Fruit fly (Drosophila melanogaster): ENCODE results near the gene CG46458.

Gene CG46458

DNA sequence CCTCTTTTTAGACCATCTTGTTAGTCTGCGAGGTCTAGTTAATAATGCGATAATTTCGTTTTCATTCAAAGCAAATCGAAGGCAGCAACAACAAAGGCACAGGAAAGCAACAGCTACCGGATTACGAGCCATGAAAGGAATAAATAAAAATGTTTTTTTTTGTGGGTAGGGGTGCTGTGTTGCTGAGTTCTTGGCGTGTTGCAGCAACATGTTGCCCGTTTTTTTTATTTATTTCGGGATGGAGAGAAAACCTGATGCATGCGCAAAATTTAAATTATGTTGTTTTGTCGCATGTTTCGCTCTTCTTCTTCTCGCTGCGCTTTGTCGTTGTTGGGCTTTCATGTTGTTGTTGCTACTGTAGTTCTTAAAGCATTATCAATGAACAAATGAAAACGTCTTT lies 11.8 kb upstream of the CG46458 start:
- no peak for TF ChIP-seq CTCF (optimal IDR thresholded peaks at IDR 0.05)

DNA sequence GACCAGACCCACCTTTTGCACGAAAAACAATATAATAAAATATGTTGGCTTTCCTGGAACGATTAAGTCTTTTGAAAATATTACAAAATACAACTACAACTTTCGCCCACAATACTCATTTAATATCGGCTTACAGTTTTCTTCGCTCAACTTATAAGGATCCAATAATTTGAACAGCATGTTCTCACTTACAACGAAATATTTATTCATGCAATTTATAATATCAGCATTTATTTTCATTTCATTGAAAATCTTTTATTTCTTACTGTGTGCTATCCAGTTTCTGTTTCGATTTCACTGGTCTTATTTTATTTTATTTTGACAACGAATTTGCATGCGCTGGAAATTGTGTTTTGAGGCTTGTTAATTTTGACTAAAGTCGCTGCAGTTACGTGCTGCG lies 10.3 kb upstream of the CG46458 start:
- TF ChIP-seq CG8478 (optimal IDR thresholded peaks at IDR 0.05) (no peak), CTCF (optimal IDR thresholded peaks at IDR 0.05) (no peak)

DNA sequence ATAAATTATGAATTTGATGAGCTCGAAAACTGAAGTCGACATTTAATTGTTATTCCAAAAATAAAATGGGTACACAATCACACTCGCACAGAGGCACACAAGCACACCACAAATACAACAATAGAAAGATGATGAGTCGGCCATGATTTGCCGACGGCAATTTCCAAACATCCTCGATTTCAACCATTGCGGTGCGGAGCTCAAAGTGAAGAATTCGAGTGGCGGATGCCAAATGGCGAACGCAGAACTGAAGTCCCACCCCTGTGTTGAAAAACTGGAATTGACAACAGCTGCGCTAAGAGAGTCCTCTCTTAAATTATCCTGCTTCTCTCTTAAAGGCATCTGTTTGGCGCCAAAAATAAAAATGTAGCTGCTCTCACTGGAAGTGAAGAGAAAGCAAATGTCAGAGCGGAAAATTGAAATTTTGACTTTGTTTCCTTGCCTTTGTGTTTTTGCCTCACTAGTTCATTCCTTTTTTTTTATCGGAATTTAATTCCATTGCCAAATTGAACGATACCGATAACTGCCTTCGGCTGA lies 8.5 kb upstream of the CG46458 start:
- TF ChIP-seq CG8478 (optimal IDR thresholded peaks at IDR 0.05) (no peak), CTCF (optimal IDR thresholded peaks at IDR 0.05) (no peak)

DNA sequence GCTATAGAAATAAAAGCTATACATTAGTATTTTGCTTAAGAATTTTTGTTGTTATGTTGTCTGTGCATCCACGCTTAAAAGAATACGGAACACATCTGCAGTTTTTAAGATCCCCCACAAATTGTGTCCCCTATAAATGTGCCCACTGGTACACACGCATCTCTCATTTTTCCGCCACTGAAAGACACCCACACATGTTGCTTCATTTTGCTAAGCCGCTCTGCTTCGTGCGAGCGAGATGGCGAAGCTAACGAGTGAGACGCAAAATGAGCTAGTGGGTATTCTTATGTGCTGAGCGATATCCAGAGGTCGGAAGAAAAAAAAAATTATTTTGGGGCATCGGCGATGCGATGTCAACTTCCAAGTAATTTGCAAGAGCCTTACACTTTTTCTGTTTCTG lies 4.9 kb upstream of the CG46458 start:
- TF ChIP-seq CTCF (optimal IDR thresholded peaks at IDR 0.05) (no peak), CG8478 (optimal IDR thresholded peaks at IDR 0.05) (no peak)

DNA sequence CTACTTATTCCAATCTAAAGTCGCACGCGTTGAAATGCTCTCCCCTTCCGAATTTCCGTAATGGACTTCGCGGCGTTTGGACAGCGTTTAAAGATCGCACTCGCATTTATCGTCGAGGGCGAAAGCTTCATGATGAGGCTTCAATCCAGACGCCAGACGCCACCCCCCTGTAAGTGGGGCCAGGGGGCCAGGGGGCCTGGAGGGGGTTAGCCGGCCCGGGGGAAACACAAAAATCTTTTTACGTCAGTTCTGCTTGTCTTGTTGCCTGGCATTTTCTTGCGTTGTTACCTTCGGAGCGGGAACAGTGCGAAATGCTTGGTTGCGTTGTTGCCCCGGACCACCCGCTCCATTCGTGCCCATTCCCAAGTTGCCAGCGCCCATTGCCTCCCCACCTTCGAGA lies 2.6 kb upstream of the CG46458 start:
- no peak for TF ChIP-seq CTCF (optimal IDR thresholded peaks at IDR 0.05)
- TF ChIP-seq CG8478 (optimal IDR thresholded peaks at IDR 0.05): no peak

DNA sequence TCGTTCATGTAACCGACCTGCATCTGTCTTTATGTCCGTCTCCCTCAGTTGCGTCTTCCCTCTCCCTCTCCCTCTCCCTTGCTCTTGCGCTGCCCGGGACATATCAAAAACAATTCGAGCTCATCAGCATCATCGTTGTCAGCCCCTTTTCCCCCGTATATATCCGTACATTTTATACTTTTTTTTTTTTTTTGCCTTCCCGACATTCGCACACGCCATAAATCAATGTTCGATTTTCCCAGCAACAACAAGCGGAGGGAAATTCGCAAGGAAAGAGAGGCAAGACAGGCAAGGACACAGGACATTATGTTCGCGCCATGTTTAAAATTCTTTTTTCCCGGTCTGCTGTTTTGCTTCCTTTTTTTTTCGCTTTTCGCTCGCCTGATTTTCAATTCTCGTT lies 1.4 kb downstream of the CG46458 start:
- TF ChIP-seq CG8478 (optimal IDR thresholded peaks at IDR 0.05) (no peak), CTCF (optimal IDR thresholded peaks at IDR 0.05) (no peak)

DNA sequence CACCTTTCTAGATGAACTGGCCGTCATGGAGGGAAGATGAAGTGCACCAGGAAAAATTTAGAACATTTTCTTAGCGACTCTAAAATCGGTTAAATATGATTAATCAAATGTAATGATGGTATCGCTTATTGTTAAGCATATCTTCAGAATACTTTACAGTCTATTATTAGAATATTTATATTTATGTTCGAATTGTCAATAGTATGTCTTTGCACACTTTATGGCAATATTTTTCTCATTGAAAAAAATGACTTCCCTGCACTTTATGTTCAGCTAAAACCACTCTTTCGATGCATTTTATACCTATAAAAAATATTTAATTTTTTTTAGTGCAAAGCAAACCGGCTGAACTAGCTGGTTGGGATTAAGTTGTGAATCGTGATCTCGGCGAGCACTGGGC lies 3.6 kb downstream of the CG46458 start:
- TF ChIP-seq CG8478 (optimal IDR thresholded peaks at IDR 0.05) (no peak), CTCF (optimal IDR thresholded peaks at IDR 0.05) (no peak)

DNA sequence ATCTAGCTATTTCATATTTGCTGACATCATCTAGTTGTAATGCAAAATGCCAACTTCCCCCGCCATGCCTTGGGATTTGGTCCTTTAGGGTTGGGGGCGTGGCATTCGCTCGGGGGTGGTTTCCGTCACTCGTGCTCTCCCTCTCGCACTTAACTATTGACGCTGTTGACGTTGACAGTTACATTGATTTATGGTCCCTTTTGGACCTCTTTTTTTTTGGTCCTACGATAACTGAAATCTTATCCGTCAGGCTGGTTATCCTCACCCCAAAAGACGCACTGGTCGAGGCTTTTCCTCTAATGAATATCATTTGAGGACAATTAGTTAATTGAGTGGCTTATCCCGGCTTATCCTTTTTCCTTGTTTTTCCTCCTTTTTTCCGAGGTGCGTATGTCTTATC lies 5.0 kb downstream of the CG46458 start:
- TF ChIP-seq CTCF (optimal IDR thresholded peaks at IDR 0.05): no peak
- TF ChIP-seq CG8478 (optimal IDR thresholded peaks at IDR 0.05): no peak

DNA sequence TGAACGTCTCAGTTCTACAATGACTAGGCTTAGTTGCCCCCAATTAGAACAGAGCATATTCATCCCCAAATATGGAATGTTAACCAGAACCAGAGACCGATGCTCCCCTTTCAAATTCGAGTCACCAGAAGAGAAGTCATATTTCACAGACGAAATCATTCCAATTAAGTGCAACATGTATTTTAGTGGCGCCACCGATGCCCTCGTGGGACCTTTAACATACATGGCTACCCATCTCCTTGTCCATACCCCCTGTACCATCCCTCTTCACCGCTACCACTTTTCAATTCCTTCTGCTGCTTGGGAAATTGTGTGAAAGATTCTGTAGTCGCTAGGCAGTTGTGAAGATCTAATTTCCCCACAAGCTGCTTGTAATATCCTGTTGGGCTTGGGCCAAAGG lies 5.5 kb downstream of the CG46458 start:
- TF ChIP-seq CG8478 (optimal IDR thresholded peaks at IDR 0.05) (no peak), CTCF (optimal IDR thresholded peaks at IDR 0.05) (no peak)

DNA sequence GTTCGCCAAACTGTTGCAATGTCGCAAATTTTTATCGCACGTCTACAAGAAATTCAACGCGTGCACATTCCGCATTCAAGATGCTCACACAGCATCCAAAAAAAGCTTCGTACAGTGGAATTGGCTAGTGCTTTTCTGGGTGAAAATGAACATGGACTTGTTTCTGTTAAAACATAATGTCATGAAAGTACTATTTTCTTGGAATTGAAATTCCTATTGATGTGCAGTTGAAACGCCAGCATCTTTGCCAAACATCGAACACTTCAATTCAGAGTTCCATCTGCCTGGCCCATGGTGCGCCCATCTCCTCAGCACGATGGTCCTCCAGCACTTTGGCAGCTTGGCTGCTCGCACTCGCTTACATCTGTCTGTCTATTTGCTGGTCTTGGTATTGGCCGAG lies 7.1 kb downstream of the CG46458 start:
- TF ChIP-seq CG8478 (optimal IDR thresholded peaks at IDR 0.05) (no peak), CTCF (optimal IDR thresholded peaks at IDR 0.05) (no peak)

DNA sequence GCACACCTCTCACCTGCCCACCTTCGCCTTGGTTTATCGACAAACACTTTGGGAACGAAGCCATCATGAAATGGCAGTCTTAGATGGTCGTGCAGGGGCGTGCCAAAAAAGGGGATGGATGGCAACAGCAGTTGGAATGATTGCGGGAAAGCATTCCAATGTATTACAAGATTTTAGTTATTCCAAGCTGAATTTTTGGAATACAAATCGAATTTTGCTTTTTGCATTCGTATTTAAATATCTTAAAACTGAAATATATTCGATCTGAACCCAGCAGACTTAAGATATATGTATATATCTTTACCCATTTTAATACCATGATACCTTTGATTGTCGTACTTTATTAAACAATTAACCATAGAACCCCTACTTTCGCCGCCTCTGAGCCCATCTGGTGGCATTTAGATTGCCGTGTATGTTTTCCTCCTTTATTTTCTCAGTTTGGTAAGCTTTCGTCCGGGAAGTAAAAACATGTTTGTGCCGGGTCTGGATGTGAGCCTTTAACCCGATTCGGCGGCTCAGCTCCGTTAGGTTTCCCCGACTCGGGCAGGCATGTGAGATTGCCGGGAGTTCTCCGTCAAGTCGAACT lies 8.0 kb downstream of the CG46458 start:
- no peak for TF ChIP-seq CG8478 (optimal IDR thresholded peaks at IDR 0.05)
- no peak for TF ChIP-seq CTCF (optimal IDR thresholded peaks at IDR 0.05)

DNA sequence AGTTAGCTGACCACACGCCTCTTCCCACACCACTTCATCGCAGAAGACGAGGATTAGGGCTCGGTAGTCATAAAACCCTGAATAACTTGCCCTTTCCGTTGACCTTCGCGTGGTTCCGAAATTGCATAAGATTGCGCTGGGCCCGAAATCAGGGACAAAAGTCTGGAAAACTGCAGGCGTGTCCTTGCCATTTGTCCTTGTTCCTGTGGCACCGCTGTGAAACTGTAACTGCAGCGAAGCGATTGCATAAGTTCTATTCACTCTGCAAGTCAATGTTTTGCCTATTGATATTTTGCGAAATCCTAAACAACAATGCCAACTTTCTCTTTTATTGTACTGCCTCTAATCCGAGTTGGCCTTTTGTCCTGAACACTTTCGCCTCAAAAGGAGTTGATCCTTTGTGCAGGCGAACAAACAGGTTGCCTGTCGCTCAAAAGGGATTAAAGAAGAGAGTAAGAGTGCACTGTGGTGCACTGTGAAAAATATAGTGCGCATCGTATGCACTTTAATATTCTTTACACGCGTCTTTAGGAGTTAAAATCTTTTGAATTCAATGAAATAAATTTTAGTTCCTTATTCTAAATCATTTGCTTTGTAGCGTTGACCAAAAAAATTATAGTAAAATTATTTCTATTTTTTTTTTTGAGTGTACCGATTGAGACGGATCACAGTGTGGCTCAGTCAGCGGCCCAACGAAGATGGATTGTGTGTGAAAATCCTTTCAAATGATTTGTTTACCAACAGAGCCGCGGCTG lies 9.0 kb downstream of the CG46458 start:
- no peak for TF ChIP-seq CG8478 (optimal IDR thresholded peaks at IDR 0.05)

DNA sequence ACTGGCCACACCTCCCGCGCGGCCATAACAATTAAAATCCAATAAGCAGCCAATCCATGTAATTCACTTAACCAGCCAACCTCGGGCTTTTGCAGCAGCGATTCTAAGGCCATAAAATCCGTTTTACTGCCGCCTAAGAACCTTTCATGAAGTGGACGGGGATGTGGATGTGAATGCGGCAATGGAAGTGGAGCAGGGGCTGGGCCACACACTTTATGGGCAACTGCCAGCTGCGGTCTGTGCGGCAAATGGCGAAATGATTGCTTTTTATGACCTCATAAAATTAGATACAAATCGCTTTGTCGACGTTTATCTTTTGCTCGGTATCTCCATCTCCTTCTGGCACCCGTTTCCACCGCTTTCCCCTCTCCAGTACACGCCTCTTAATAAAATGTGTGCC lies 13.2 kb downstream of the CG46458 start:
- TF ChIP-seq CG8478 (optimal IDR thresholded peaks at IDR 0.05): no peak
- no peak for TF ChIP-seq CTCF (optimal IDR thresholded peaks at IDR 0.05)

DNA sequence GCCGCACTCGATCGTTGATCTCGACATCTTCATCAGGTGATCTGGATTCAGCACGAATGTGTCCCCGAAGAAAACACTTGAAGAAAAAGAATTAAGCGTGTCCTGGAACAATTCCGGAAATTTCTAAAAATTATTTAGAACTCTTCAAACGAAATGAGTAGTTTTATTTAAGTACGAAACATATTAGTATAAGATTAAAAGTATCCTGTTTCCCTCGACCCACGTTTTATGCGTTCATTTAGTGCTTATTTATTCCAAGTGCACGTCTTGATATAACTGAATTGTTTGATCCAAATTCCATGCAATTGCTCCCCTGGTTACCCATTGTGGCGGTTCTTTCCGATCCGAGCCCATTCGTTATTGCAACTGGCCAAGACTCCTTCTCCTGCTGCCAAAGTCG lies 18.5 kb downstream of the CG46458 start:
- TF ChIP-seq CG8478 (optimal IDR thresholded peaks at IDR 0.05): no peak

DNA sequence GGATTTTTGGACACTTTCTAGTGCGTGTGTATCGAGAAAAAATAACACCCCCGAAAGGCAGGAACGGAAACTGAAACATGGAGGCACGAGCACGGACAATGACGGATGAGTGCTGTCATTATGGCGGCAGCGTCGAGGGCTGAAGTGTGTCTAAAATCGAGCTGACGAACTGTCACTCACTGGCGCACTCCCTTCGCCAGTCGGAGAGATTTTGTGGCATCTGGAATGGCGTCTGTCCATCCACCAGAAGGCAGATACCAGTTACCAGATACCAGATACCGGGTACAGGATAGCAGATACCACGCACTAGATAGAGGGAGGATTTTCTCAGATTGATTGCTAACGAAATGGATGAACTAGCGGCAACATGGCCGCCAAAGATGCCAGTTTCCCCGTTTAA lies 20.4 kb downstream of the CG46458 start:
- TF ChIP-seq CG8478 (optimal IDR thresholded peaks at IDR 0.05) (no peak), CTCF (optimal IDR thresholded peaks at IDR 0.05) (no peak)

DNA sequence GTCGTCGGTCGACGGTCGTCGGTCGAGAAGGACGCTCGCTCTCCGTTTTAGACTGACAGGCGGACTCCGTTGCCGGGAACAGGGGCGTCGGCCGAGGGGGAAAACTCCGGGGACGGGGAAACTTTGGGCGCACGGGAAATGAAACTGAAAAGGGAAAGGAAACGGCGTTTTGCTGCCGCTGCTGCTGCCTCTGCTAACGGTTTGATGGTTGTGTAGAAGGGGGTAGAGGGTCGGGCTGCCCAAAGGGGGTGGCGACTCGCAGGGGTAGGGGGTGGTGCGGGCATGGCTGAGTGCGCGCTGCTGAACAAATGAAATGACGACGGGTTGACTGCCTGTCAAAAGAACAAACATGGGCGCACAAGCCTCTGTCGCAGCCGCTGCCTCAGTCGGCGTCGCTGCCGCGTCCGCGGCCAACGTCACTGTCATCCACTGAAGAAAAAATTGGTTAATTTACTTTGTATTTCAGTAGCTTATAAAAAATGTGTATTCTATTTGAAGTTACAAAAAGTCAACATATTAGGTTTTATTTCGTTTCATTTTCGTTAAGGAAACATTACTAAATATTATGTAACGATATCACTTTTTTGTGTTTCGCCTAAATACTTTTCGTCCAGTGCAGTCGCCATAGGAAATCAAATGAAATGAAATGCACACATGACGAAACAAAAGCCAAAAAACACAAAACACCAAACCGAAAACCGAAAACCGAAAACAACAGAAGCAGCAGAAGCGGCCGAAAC lies 22.2 kb downstream of the CG46458 start:
- no peak for TF ChIP-seq CTCF (optimal IDR thresholded peaks at IDR 0.05)
- no peak for TF ChIP-seq CG8478 (optimal IDR thresholded peaks at IDR 0.05)
